Worm (Caenorhabditis elegans) whole organism, L1 larva: Measurements from ENCODE around the gene clc-23.

Experiments
- alr-1 ChIP-seq: fragments of 200-800 bp; sonication (Bioruptor generic); optimal IDR thresholded peaks from 2 replicates; lab custom pipeline; 2018; ENCODE audit warnings: borderline replicate concordance, mild to moderate bottlenecking, missing genetic modification characterization, missing compliant biosample characterization
- blmp-1 ChIP-seq: fragments of 150-350 bp; optimal IDR thresholded peaks from 2 replicates; lab custom pipeline; 2014; ENCODE audit warnings: missing biosample characterization, missing genetic modification characterization
- ceh-8 ChIP-seq: fragments of 200-800 bp; sonication (Bioruptor generic); optimal IDR thresholded peaks from 2 replicates; lab custom pipeline; 2018; ENCODE audit warnings: mild to moderate bottlenecking, missing genetic modification characterization, moderate library complexity, missing compliant biosample characterization
- dpl-1 ChIP-seq, 3 experiments: fragments of 150-350 bp in 2 of 3; sonication (generic microtip) in 1 of 3; optimal IDR thresholded peaks; 2 replicates each; lab custom pipeline; 2014 to 2017; ENCODE audit warnings: missing biosample characterization in 3 of 3, missing genetic modification characterization in 3 of 3, missing genetic modification reagents in 3 of 3
- efl-1 ChIP-seq, 4 experiments: fragments of 150-350 bp; optimal IDR thresholded peaks in 3 of 4; peaks in 1 of 4; 1 replicate in 1 of 4; 2 replicates in 3 of 4; lab custom pipeline; 2014; ENCODE audit warnings: missing biosample characterization in 2 of 4, missing genetic modification characterization in 2 of 4, missing genetic modification reagents in 2 of 4
- nhr-77 ChIP-seq: fragments of 150-350 bp; optimal IDR thresholded peaks from 2 replicates; lab custom pipeline; 2014; ENCODE audit warnings: missing biosample characterization, missing genetic modification characterization
- snpc-4 ChIP-seq: fragments of 150-350 bp; optimal IDR thresholded peaks from 2 replicates; lab custom pipeline; 2014; ENCODE audit warnings: missing biosample characterization, missing genetic modification characterization
- unc-30 ChIP-seq: sonication (generic microtip); optimal IDR thresholded peaks from 2 replicates; lab custom pipeline; 2017; ENCODE audit warnings: missing biosample characterization, missing genetic modification characterization
- unc-98 ChIP-seq: fragments of 200-800 bp; sonication (Bioruptor generic); IDR thresholded peaks from 2 replicates; pipeline ENCODE4 v1.3.6; 2022; ENCODE audit warnings: missing genetic modification characterization, missing compliant biosample characterization
- zag-1 ChIP-seq: fragments of 150-350 bp; optimal IDR thresholded peaks from 2 replicates; lab custom pipeline; 2014; ENCODE audit warnings: missing biosample characterization, missing genetic modification characterization

DNA sequence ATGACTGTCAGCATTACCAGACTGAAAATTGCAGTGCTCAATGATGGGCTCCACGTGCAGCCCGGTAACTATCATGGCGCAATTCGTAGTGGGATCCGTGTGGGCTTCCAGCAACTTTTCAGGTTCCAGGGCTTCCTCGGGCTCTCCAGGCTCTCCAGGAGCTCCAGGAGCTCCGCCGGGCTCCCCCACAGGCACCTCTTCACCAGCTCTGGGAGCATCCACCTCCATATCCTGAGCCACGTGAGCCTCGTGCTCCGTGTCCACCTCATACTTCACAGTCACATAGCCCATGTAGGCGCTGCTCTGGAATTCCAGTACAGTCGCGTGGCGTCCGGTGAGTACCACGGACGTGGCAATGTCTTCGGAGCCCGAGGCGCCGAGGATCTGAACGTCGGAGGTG is 31.1 kb downstream of the clc-23 start:
- TF ChIP-seq zag-1 (tag; lab: Kevin White, UChicago) = no peak
- TF ChIP-seq unc-30 (tag; lab: Kevin White, UChicago) = no peak
- no peak for TF ChIP-seq blmp-1 (tag; lab: Kevin White, UChicago)
- no peak for TF ChIP-seq nhr-77 (tag; lab: Kevin White, UChicago)
- no peak for TF ChIP-seq ceh-8 (GFP tag; lab: Kevin White, UChicago)
- TF ChIP-seq dpl-1 (GFP tag; optimal IDR thresholded peaks at IDR 0.05; lab: Kevin White, UChicago) = no peak
- no peak for TF ChIP-seq snpc-4 (tag; lab: Kevin White, UChicago)
- no peak for TF ChIP-seq alr-1 (tag; lab: Kevin White, UChicago)
- no peak for TF ChIP-seq efl-1 (optimal IDR thresholded peaks at IDR 0.05; lab: Kevin White, UChicago)
- TF ChIP-seq efl-1 (GFP tag; optimal IDR thresholded peaks at IDR 0.05 in 1 of 2; lab: Kevin White, UChicago) = no peak
- TF ChIP-seq unc-98 = no peak
